Worm (Caenorhabditis elegans) whole organism, young adult: ENCODE results near the gene abhd-5.1.

Source experiments
- Y79H2A.3 ChIP-seq: fragments of 200-800 bp; sonication (Bioruptor generic); conservative IDR thresholded peaks from 2 replicates; pipeline ENCODE4 v1.3.6; 2022; ENCODE audit warnings: missing genetic modification reagents, missing genetic modification characterization, missing compliant biosample characterization
- dpff-1 ChIP-seq: sonication (generic microtip); optimal IDR thresholded peaks from 2 replicates; lab custom pipeline; 2017; ENCODE audit warnings: mild to moderate bottlenecking, missing genetic modification characterization, missing compliant biosample characterization
- nfya-1 ChIP-seq: sonication (generic microtip); optimal IDR thresholded peaks from 2 replicates; lab custom pipeline; 2017; ENCODE audit warnings: antibody characterized with exemption, missing compliant biosample characterization, missing genetic modification characterization, borderline replicate concordance; ENCODE audit not compliant: insufficient read depth
- nhr-80 ChIP-seq: sonication (generic microtip); optimal IDR thresholded peaks from 2 replicates; lab custom pipeline; 2016; ENCODE audit warnings: missing genetic modification characterization, missing compliant biosample characterization
- snpc-1.1 ChIP-seq: sonication (generic microtip); optimal IDR thresholded peaks from 2 replicates; lab custom pipeline; 2017; ENCODE audit warnings: missing genetic modification characterization, mild to moderate bottlenecking, missing compliant biosample characterization, antibody characterized with exemption, moderate library complexity, missing genotype, missing genetic modification reagents; ENCODE audit not compliant: insufficient read depth

ce11 chrV:4860525-4860924 is 13.1 kb downstream of the abhd-5.1 start:
- TF ChIP-seq dpff-1 (tag; lab: Kevin White, UChicago): no peak
- no peak for TF ChIP-seq Y79H2A.3 (GFP tag; lab: Robert Waterston, UW)
- no peak for TF ChIP-seq nhr-80 (tag; lab: Kevin White, UChicago)
- TF ChIP-seq nfya-1 (tag; lab: Kevin White, UChicago): no peak
- TF ChIP-seq snpc-1.1: no peak
